Worm (Caenorhabditis elegans) whole organism, L1 larva: ENCODE data around the gene madf-4.

ENCODE experiments used
- C04F5.9 ChIP-seq: sonication (generic microtip); optimal IDR thresholded peaks from 2 replicates; lab custom pipeline; 2016; ENCODE audit warnings: missing genetic modification characterization, missing compliant biosample characterization
- F16B12.6 ChIP-seq: fragments of 150-350 bp; optimal IDR thresholded peaks from 2 replicates; lab custom pipeline; 2014; ENCODE audit warnings: missing biosample characterization, missing genetic modification characterization
- alr-1 ChIP-seq: fragments of 200-800 bp; sonication (Bioruptor generic); optimal IDR thresholded peaks from 2 replicates; lab custom pipeline; 2018; ENCODE audit warnings: borderline replicate concordance, mild to moderate bottlenecking, missing genetic modification characterization, missing compliant biosample characterization
- blmp-1 ChIP-seq: fragments of 150-350 bp; optimal IDR thresholded peaks from 2 replicates; lab custom pipeline; 2014; ENCODE audit warnings: missing biosample characterization, missing genetic modification characterization
- efl-1 ChIP-seq, 4 experiments: fragments of 150-350 bp; optimal IDR thresholded peaks in 3 of 4; peaks in 1 of 4; 1 replicate in 1 of 4; 2 replicates in 3 of 4; lab custom pipeline; 2014; ENCODE audit warnings: missing biosample characterization in 2 of 4, missing genetic modification characterization in 2 of 4, missing genetic modification reagents in 2 of 4
- egl-13 ChIP-seq: sonication (generic microtip); optimal IDR thresholded peaks from 2 replicates; lab custom pipeline; 2016; ENCODE audit warnings: missing genotype, missing genetic modification reagents, missing genetic modification characterization, missing compliant biosample characterization
- elt-2 ChIP-seq: sonication (generic microtip); optimal IDR thresholded peaks from 2 replicates; lab custom pipeline; 2016; ENCODE audit warnings: missing genetic modification characterization, mild to moderate bottlenecking, inconsistent platforms, missing compliant biosample characterization, missing genetic modification reagents
- elt-3 ChIP-seq, 6 experiments: fragments of 150-350 bp in 1 of 6; sonication (generic microtip); optimal IDR thresholded peaks; 2 replicates each; lab custom pipeline; 2017 to 2018; ENCODE audit warnings: missing biosample characterization in 6 of 6, missing genetic modification characterization in 6 of 6, inconsistent platforms in 1 of 6
- fkh-10 ChIP-seq: sonication (generic microtip); optimal IDR thresholded peaks from 2 replicates; lab custom pipeline; 2017; ENCODE audit warnings: missing biosample characterization, missing genetic modification reagents, missing genetic modification characterization
- fos-1 ChIP-seq: fragments of 150-350 bp; optimal IDR thresholded peaks from 2 replicates; lab custom pipeline; 2014; ENCODE audit warnings: missing biosample characterization, missing genetic modification characterization
- hlh-4 ChIP-seq: sonication (generic microtip); optimal IDR thresholded peaks from 2 replicates; lab custom pipeline; 2016; ENCODE audit warnings: mild to moderate bottlenecking, missing genetic modification characterization, missing compliant biosample characterization
- hpl-2 ChIP-seq: fragments of 150-350 bp; optimal IDR thresholded peaks from 2 replicates; lab custom pipeline; 2014; ENCODE audit warnings: missing biosample characterization, missing genetic modification reagents, missing genetic modification characterization
- lin-13 ChIP-seq: fragments of 150-350 bp; optimal IDR thresholded peaks from 2 replicates; lab custom pipeline; 2014; ENCODE audit warnings: missing biosample characterization, missing genetic modification reagents, missing genetic modification characterization
- lin-14 ChIP-seq: fragments of 200-800 bp; sonication (Bioruptor generic); optimal IDR thresholded peaks from 2 replicates; lab custom pipeline; 2018; ENCODE audit warnings: mild to moderate bottlenecking, missing genetic modification characterization, moderate library complexity, missing compliant biosample characterization
- lsy-2 ChIP-seq, 2 experiments: fragments of 150-350 bp; optimal IDR thresholded peaks; 2 replicates each; lab custom pipeline; 2014; ENCODE audit warnings: missing biosample characterization in 2 of 2, missing genetic modification characterization in 2 of 2
- mef-2 ChIP-seq: fragments of 150-350 bp; optimal IDR thresholded peaks from 2 replicates; lab custom pipeline; 2014; ENCODE audit warnings: missing biosample characterization, missing genetic modification characterization
- nhr-11 ChIP-seq: fragments of 150-350 bp; optimal IDR thresholded peaks from 2 replicates; lab custom pipeline; 2014; ENCODE audit warnings: missing biosample characterization, missing genetic modification characterization
- nhr-20 ChIP-seq: sonication (generic microtip); optimal IDR thresholded peaks from 2 replicates; lab custom pipeline; 2016; ENCODE audit warnings: mild to moderate bottlenecking, missing genetic modification characterization, missing compliant biosample characterization
- nhr-237 ChIP-seq: fragments of 150-350 bp; optimal IDR thresholded peaks from 2 replicates; lab custom pipeline; 2014; ENCODE audit warnings: missing biosample characterization, missing genetic modification characterization
- nhr-76 ChIP-seq: sonication (generic microtip); optimal IDR thresholded peaks from 2 replicates; lab custom pipeline; 2017; ENCODE audit warnings: missing biosample characterization, missing genetic modification characterization
- pag-3 ChIP-seq: sonication (generic microtip); optimal IDR thresholded peaks from 2 replicates; lab custom pipeline; 2017; ENCODE audit warnings: missing genetic modification characterization, mild to moderate bottlenecking, missing compliant biosample characterization, antibody characterized with exemption, borderline replicate concordance; ENCODE audit not compliant: insufficient read depth
- snpc-4 ChIP-seq: fragments of 150-350 bp; optimal IDR thresholded peaks from 2 replicates; lab custom pipeline; 2014; ENCODE audit warnings: missing biosample characterization, missing genetic modification characterization
- sup-37 ChIP-seq: fragments of 200-800 bp; sonication (Bioruptor generic); optimal IDR thresholded peaks from 2 replicates; lab custom pipeline; 2018; ENCODE audit warnings: mild to moderate bottlenecking, missing genetic modification characterization, missing compliant biosample characterization
- swsn-7 ChIP-seq: sonication (generic microtip); optimal IDR thresholded peaks from 2 replicates; lab custom pipeline; 2016; ENCODE audit warnings: missing genetic modification characterization, missing compliant biosample characterization
- tlp-1 ChIP-seq: fragments of 150-350 bp; optimal IDR thresholded peaks from 2 replicates; lab custom pipeline; 2014; ENCODE audit warnings: missing biosample characterization, missing genetic modification characterization
- unc-130 ChIP-seq: fragments of 150-350 bp; optimal IDR thresholded peaks from 2 replicates; lab custom pipeline; 2017; ENCODE audit warnings: missing biosample characterization, missing genetic modification characterization, inconsistent platforms
- unc-98 ChIP-seq: fragments of 200-800 bp; sonication (Bioruptor generic); IDR thresholded peaks from 2 replicates; pipeline ENCODE4 v1.3.6; 2022; ENCODE audit warnings: missing genetic modification characterization, missing compliant biosample characterization
- ztf-4 ChIP-seq: fragments of 150-350 bp; optimal IDR thresholded peaks from 2 replicates; lab custom pipeline; 2014; ENCODE audit warnings: missing biosample characterization, missing genetic modification characterization

madf-4 gene

DNA sequence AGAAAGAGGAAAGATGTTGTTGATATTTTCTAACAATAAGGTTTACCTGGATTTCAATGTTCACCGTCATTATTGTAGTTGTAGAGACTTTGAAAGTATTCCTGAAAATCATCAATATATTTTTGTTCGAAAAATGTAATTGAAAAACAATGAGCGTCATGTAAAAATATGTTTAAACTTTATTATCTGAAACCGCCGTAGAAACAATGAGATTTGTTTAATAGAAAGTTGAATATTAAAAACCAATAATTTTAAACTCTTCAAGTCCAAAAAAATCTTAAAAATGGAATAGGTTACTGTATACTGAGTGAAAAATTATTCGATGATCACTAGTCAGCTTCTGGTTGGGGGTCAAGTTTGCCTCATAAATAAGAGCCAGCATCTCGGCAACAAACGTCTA, 4.1 kb downstream of the madf-4 start, which contains the start of gene anmt-3:
TSS of gene anmt-3 (minus strand) at position 101 of the 400 bp plus-strand sequence.
- TF ChIP-seq mef-2 (tag; lab: Kevin White, UChicago), result no peak
- TF ChIP-seq fos-1 (tag; lab: Kevin White, UChicago), result no peak
- no peak for TF ChIP-seq efl-1 (optimal IDR thresholded peaks at IDR 0.05; lab: Kevin White, UChicago)
- TF ChIP-seq efl-1 (GFP tag; optimal IDR thresholded peaks at IDR 0.05 in 1 of 2; lab: Kevin White, UChicago), result peak in 1 of 2 experiments; percentile 25

ce11 chrV:9952396-9952795, 9.9 kb downstream of the madf-4 start, which contains the start of gene mam-5:
Gene mam-5, plus strand, starts transcription at chrV:9952699.
- TF ChIP-seq nhr-20 (tag; lab: Kevin White, UChicago) (no peak), efl-1 (optimal IDR thresholded peaks at IDR 0.05; lab: Kevin White, UChicago) (no peak), efl-1 (GFP tag; optimal IDR thresholded peaks at IDR 0.05 in 1 of 2; lab: Kevin White, UChicago) (peak in 1 of 2 experiments; percentile 24), ztf-4 (tag; lab: Kevin White, UChicago) (no peak), unc-98 (no peak), blmp-1 (tag; lab: Kevin White, UChicago) (peak; percentile 53), alr-1 (tag; lab: Kevin White, UChicago) (no peak), nhr-11 (no peak)

- no peak for TF ChIP-seq swsn-7 (tag; lab: Kevin White, UChicago)
- no peak for TF ChIP-seq tlp-1
- TF ChIP-seq efl-1 (optimal IDR thresholded peaks at IDR 0.05; lab: Kevin White, UChicago), result no peak
- TF ChIP-seq efl-1 (GFP tag; optimal IDR thresholded peaks at IDR 0.05 in 1 of 2; lab: Kevin White, UChicago), result peak in 1 of 2 experiments; percentile 86
- peak; percentile 7 for TF ChIP-seq elt-2 (tag; lab: Kevin White, UChicago)
Measured at ce11 chrV:9950861-9951260, 11.4 kb downstream of the madf-4 start, which contains the start of gene ttr-46. Gene ttr-46, plus strand, starts transcription at chrV:9951233.

- TF ChIP-seq lin-14 (GFP tag; lab: Kevin White, UChicago) (no peak), lin-13 (no peak), C04F5.9 (no peak), nhr-20 (tag; lab: Kevin White, UChicago) (no peak), pag-3 (no peak), sup-37 (GFP tag; lab: Kevin White, UChicago) (no peak), unc-130 (no peak), swsn-7 (tag; lab: Kevin White, UChicago) (no peak), snpc-4 (tag; lab: Kevin White, UChicago) (no peak), F16B12.6 (tag; lab: Kevin White, UChicago) (no peak), ztf-4 (tag; lab: Kevin White, UChicago) (no peak), hpl-2 (GFP tag; lab: Kevin White, UChicago) (no peak), lsy-2 (tag; optimal IDR thresholded peaks at IDR 0.05; lab: Kevin White, UChicago) (no peak)
Measured at ce11 chrV:9948840-9949239, 13.5 kb downstream of the madf-4 start, which contains the start of gene nlp-58. Gene nlp-58, minus strand, starts transcription at chrV:9948940.

- TF ChIP-seq lsy-2 (tag; optimal IDR thresholded peaks at IDR 0.05; lab: Kevin White, UChicago), result no peak
- no peak for TF ChIP-seq efl-1 (optimal IDR thresholded peaks at IDR 0.05; lab: Kevin White, UChicago)
- no peak for TF ChIP-seq efl-1 (GFP tag; optimal IDR thresholded peaks at IDR 0.05 in 1 of 2; lab: Kevin White, UChicago)
- no peak for TF ChIP-seq nhr-76 (tag; lab: Kevin White, UChicago)
- no peak for TF ChIP-seq fkh-10
Measured at ce11 chrV:9944093-9944492, 18.2 kb downstream of the madf-4 start, which contains the start of gene sre-28. Gene sre-28, plus strand, starts transcription at chrV:9944393.

ce11 chrV:9943039-9943438, 19.3 kb downstream of the madf-4 start, which contains the start of gene fipr-12:
Gene fipr-12, plus strand, starts transcription at chrV:9943339.
- no peak for TF ChIP-seq nhr-20 (tag; lab: Kevin White, UChicago)
- no peak for TF ChIP-seq hlh-4 (tag; lab: Kevin White, UChicago)
- no peak for TF ChIP-seq elt-3 (tag; optimal IDR thresholded peaks at IDR 0.05; lab: Kevin White, UChicago)
- TF ChIP-seq fos-1 (tag; lab: Kevin White, UChicago), result no peak
- TF ChIP-seq egl-13, result no peak
- TF ChIP-seq F16B12.6 (tag; lab: Kevin White, UChicago), result no peak
- TF ChIP-seq pag-3, result no peak
- no peak for TF ChIP-seq nhr-237 (tag; lab: Kevin White, UChicago)
- no peak for TF ChIP-seq lin-13
